Worm (Caenorhabditis elegans): ENCODE measurements around the gene math-37.

- TF ChIP-seq ref-1 (GFP tag; conservative IDR thresholded peaks at IDR 0.05) (no peak), med-1 (GFP tag; optimal IDR thresholded peaks at IDR 0.05; ENCODE audit: insufficient read depth) (no peak), tab-1 (GFP tag; IDR thresholded peaks at IDR 0.05) (no peak), ztf-29 (GFP tag; IDR thresholded peaks at IDR 0.05) (no peak), flt-1 (GFP tag; IDR thresholded peaks at IDR 0.05) (no peak), cog-1 (tag; optimal IDR thresholded peaks at IDR 0.05) (no peak)
These were observed 5.2 kb downstream of the math-37 start, which contains the start of gene srh-195 for ce11 chrII:2116794-2117193.

Data from whole organism, midembryonic.